Fruit fly (Drosophila melanogaster): ENCODE results near the gene CG10694.

The CG10694 gene

DNA sequence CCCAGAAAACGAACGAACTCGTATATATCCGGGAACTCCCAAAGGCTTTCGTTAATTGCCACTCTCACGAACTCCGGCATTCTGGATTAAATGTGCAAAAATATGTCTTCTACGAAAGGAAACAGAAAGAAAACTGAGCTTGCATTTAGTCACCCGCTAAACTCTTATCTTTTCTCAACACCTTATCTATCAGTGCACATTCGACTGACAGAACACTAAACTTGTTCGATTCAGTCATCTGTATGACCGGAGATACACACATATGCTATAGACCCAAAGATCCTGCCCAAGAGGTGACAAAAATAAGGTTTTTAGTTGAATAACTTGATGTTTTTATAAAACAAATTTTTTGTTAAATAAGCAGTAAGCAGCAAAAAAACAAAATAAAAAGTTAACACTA, 42.9 kb downstream of the CG10694 start, which contains the start of gene p38c:
TSS of gene p38c (minus strand) at position 101 of the 400 bp plus-strand sequence.
- no peak for TF ChIP-seq foxo (GFP tag; optimal IDR thresholded peaks at IDR 0.05)
- no peak for TF ChIP-seq usp (GFP tag; optimal IDR thresholded peaks at IDR 0.05)
- no peak for TF ChIP-seq dl (GFP tag; optimal IDR thresholded peaks at IDR 0.05; ENCODE audit: insufficient read depth in 1 of 2, partially characterized antibody in 2 of 2)
- TF ChIP-seq Rel (GFP tag; optimal IDR thresholded peaks at IDR 0.05) = no peak
- TF ChIP-seq Rel (tag; optimal IDR thresholded peaks at IDR 0.05) = peak; percentile 55
- no peak for TF ChIP-seq lola (GFP tag; optimal IDR thresholded peaks at IDR 0.05)

DNA sequence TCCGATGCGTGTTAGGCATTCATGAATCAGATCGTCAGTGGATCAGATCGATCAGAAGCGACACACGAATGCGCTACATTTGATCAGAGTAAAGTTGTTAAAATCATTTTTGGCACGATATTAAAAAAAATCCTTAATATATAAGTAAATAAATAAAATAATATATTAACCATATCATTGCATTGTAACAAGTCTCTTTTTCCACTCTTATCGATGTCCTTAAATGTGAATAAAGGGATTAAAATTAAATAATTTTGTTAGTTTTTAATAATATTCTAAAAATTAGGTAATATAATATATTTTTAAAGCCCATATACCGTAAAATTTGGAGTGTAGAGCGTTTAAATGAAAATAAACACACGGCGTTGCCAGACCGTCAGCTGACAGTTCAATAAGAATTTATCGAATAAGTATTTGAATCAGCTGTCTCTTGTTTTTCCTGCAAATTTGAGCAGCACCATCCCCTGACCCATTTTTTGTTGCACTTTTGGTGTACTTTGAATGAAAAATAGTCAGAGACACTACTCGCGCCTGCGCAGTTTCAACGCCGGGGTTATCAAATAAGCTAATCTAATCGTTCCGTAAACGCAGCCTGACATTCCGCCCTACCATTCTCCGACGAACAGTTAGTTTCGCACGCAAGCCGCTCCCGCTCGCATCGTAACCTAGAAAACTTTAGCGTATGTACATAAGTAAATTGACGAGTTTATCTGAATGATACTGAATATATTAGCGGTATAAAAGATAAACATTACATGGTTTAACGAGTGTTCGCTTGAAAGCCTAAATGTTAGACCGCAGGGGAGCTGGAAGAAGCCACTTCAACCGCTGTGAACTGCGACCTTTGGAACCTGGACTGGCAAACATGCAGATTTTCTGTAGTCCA, 45.0 kb downstream of the CG10694 start, which contains the start of the genes p38a and CG6178:
TSS of gene p38a (minus strand) at position 398 of the 886 bp plus-strand sequence.
TSS of gene CG6178 (plus strand) at position 424 of the 886 bp plus-strand sequence.
- TF ChIP-seq Hr78 (GFP tag; optimal IDR thresholded peaks at IDR 0.05) = no peak
- TF ChIP-seq ey (GFP tag; optimal IDR thresholded peaks at IDR 0.05) = peak; percentile 73
- peak; percentile 55 for TF ChIP-seq woc (GFP tag; optimal IDR thresholded peaks at IDR 0.05)
- peak; percentile 99 for TF ChIP-seq Sp1 (GFP tag; optimal IDR thresholded peaks at IDR 0.05)
- no peak for TF ChIP-seq pan (optimal IDR thresholded peaks at IDR 0.05)
- TF ChIP-seq Hr83 (GFP tag; optimal IDR thresholded peaks at IDR 0.05; ENCODE audit: poor library complexity, severe bottlenecking) = peak; percentile 64
- TF ChIP-seq sv (GFP tag; optimal IDR thresholded peaks at IDR 0.05) = peak; percentile 56
- TF ChIP-seq Jra (GFP tag; optimal IDR thresholded peaks at IDR 0.05) = peak; percentile 66
- TF ChIP-seq usp (GFP tag; optimal IDR thresholded peaks at IDR 0.05) = no peak
- peak; percentile 95 for TF ChIP-seq rgr (GFP tag; optimal IDR thresholded peaks at IDR 0.05)
- peak; percentile 98 for TF ChIP-seq dmrt93B (GFP tag; optimal IDR thresholded peaks at IDR 0.05)
- peak; percentile 86 for TF ChIP-seq h (GFP tag; optimal IDR thresholded peaks at IDR 0.05)
- no peak for TF ChIP-seq N (GFP tag; optimal IDR thresholded peaks at IDR 0.05)
- TF ChIP-seq OdsH (GFP tag; optimal IDR thresholded peaks at IDR 0.05) = peak; percentile 94
- peak; percentile 20 for TF ChIP-seq CG32264 (GFP tag; optimal IDR thresholded peaks at IDR 0.05)
- no peak for TF ChIP-seq Abd-B (GFP tag; optimal IDR thresholded peaks at IDR 0.05)
- TF ChIP-seq GATAd (GFP tag; optimal IDR thresholded peaks at IDR 0.05) = no peak
- peak; percentile 65 for TF ChIP-seq sage (GFP tag; optimal IDR thresholded peaks at IDR 0.05)
- TF ChIP-seq Dif (GFP tag; optimal IDR thresholded peaks at IDR 0.05; ENCODE audit: partially characterized antibody) = no peak
- peak; percentile 99 for TF ChIP-seq HLH106 (tag; optimal IDR thresholded peaks at IDR 0.05)
- TF ChIP-seq psq (GFP tag; optimal IDR thresholded peaks at IDR 0.05) = peak; percentile 97
- TF ChIP-seq Dfd (GFP tag; optimal IDR thresholded peaks at IDR 0.05) = no peak
- peak; percentile 85 for TF ChIP-seq br (GFP tag; optimal IDR thresholded peaks at IDR 0.05)
- peak in 1 of 2 experiments; percentile 96 for TF ChIP-seq foxo (GFP tag; optimal IDR thresholded peaks at IDR 0.05)
- no peak for TF ChIP-seq dl (GFP tag; optimal IDR thresholded peaks at IDR 0.05; ENCODE audit: insufficient read depth in 1 of 2, partially characterized antibody in 2 of 2)
- TF ChIP-seq fru (GFP tag; optimal IDR thresholded peaks at IDR 0.05) = peak; percentile 92
- TF ChIP-seq Rel (GFP tag; optimal IDR thresholded peaks at IDR 0.05) = peak; percentile 37
- TF ChIP-seq Rel (tag; optimal IDR thresholded peaks at IDR 0.05) = peak; percentile 86
- TF ChIP-seq Myc (optimal IDR thresholded peaks at IDR 0.05) = peak; percentile 55
- TF ChIP-seq jim (GFP tag; optimal IDR thresholded peaks at IDR 0.05) = no peak
- no peak for TF ChIP-seq tai (GFP tag; optimal IDR thresholded peaks at IDR 0.05)
- peak; percentile 66 for TF ChIP-seq dsf (GFP tag; optimal IDR thresholded peaks at IDR 0.05; ENCODE audit: borderline replicate concordance)
- TF ChIP-seq Mio (GFP tag; optimal IDR thresholded peaks at IDR 0.05) = peak; percentile 37
- no peak for TF ChIP-seq lola (GFP tag; optimal IDR thresholded peaks at IDR 0.05)
- peak; percentile 62 for TF ChIP-seq Hnf4 (GFP tag; optimal IDR thresholded peaks at IDR 0.05)
- no peak for TF ChIP-seq Vsx2 (GFP tag; optimal IDR thresholded peaks at IDR 0.05; ENCODE audit: partially characterized antibody)
- no peak for TF ChIP-seq brk (GFP tag; optimal IDR thresholded peaks at IDR 0.05)
- peak; percentile 91 for TF ChIP-seq CG9705 (GFP tag; optimal IDR thresholded peaks at IDR 0.05)
- TF ChIP-seq CrebA (GFP tag; optimal IDR thresholded peaks at IDR 0.05; ENCODE audit: borderline replicate concordance) = no peak

Data from whole organism, wandering third instar larva.